Fruit fly (Drosophila melanogaster): Measurements from ENCODE around the gene Hsp68.

Hsp68 gene

DNA sequence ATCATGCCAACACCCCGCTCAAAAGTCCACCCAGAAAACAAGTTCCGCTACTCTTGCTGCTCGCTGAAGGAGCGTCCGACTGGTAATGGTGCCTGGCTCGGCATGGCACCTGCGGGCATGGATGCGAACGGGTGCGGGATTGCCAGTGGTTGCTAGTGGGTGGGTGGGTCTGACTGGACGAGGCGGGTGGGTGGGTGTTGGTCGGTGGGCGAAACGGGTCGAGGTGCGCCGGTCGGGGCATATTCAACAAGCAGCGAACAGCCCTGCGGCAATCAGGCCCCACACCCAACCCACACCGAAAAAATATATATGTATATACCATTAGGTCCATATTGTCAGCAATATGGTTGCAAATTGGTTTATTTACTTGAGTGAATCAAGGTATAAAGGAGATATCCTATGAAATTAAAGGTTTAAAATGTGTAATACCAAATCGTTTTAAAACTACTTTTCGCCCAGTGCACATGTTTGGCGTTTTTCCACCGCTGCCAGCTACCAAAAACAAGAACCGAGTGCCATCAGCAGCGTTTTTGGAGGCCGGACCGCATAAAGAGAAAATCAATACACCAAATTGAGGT is 46.4 kb downstream of the Hsp68 start (continued):
- no peak for TF ChIP-seq dac (GFP tag; optimal IDR thresholded peaks at IDR 0.05)
- TF ChIP-seq pdm3 (GFP tag; optimal IDR thresholded peaks at IDR 0.05) = peak; percentile 30
- TF ChIP-seq CG8119 (GFP tag; IDR thresholded peaks at IDR 0.05) = peak; percentile 75
- no peak for TF ChIP-seq spab (GFP tag; optimal IDR thresholded peaks at IDR 0.05)
- no peak for TF ChIP-seq CG9139 (GFP tag; optimal IDR thresholded peaks at IDR 0.05)
- no peak for TF ChIP-seq Eip75B (GFP tag; optimal IDR thresholded peaks at IDR 0.05)
- peak; percentile 48 for TF ChIP-seq acj6 (GFP tag; optimal IDR thresholded peaks at IDR 0.05)
- no peak for TF ChIP-seq fd59A (GFP tag; optimal IDR thresholded peaks at IDR 0.05)
- peak; percentile 5 for TF ChIP-seq CG10669 (GFP tag; optimal IDR thresholded peaks at IDR 0.05)
- peak; percentile 14 for TF ChIP-seq CG10631 (GFP tag; optimal IDR thresholded peaks at IDR 0.05)
- TF ChIP-seq Sox15 (GFP tag; optimal IDR thresholded peaks at IDR 0.05) = no peak
- TF ChIP-seq CG4318 (GFP tag; optimal IDR thresholded peaks at IDR 0.05) = peak; percentile 40
- TF ChIP-seq CG6808 (GFP tag; optimal IDR thresholded peaks at IDR 0.05) = no peak
- peak; percentile 26 for TF ChIP-seq Ets96B (tag; optimal IDR thresholded peaks at IDR 0.05)
- peak; percentile 2 for TF ChIP-seq CG16779 (tag; optimal IDR thresholded peaks at IDR 0.05)
- no peak for TF ChIP-seq CG11762 (GFP tag; optimal IDR thresholded peaks at IDR 0.05; ENCODE audit: insufficient read depth)
- TF ChIP-seq esn (GFP tag; optimal IDR thresholded peaks at IDR 0.05) = peak; percentile 33
- TF ChIP-seq Hr39 (GFP tag; optimal IDR thresholded peaks at IDR 0.05) = peak; percentile 53
- peak; percentile 44 for TF ChIP-seq achi (GFP tag; optimal IDR thresholded peaks at IDR 0.05)
- TF ChIP-seq Blimp-1 (GFP tag; optimal IDR thresholded peaks at IDR 0.05) = no peak
- no peak for TF ChIP-seq CG6854 (GFP tag; optimal IDR thresholded peaks at IDR 0.05)
- no peak for TF ChIP-seq vri (GFP tag; optimal IDR thresholded peaks at IDR 0.05)
- TF ChIP-seq dsx (GFP tag; optimal IDR thresholded peaks at IDR 0.05; ENCODE audit: poor library complexity, severe bottlenecking) = no peak
- no peak for TF ChIP-seq ss (GFP tag; optimal IDR thresholded peaks at IDR 0.05)
- TF ChIP-seq svp (GFP tag) = peak; percentile 73
- TF ChIP-seq Met (GFP tag; optimal IDR thresholded peaks at IDR 0.05) = peak; percentile 34
- peak; percentile 32 for TF ChIP-seq net (GFP tag; optimal IDR thresholded peaks at IDR 0.05)
- TF ChIP-seq Sox14 (GFP tag; optimal IDR thresholded peaks at IDR 0.05) = peak; percentile 25
- peak; percentile 59 for TF ChIP-seq Hr4 (GFP tag; optimal IDR thresholded peaks at IDR 0.05)
- TF ChIP-seq CG11294 (GFP tag; IDR thresholded peaks at IDR 0.05) = no peak; the same call in 1 of the 2 replicates
- peak; percentile 42 for TF ChIP-seq CG31627 (GFP tag; optimal IDR thresholded peaks at IDR 0.05)
- TF ChIP-seq fkh (GFP tag; optimal IDR thresholded peaks at IDR 0.05) = no peak

DNA sequence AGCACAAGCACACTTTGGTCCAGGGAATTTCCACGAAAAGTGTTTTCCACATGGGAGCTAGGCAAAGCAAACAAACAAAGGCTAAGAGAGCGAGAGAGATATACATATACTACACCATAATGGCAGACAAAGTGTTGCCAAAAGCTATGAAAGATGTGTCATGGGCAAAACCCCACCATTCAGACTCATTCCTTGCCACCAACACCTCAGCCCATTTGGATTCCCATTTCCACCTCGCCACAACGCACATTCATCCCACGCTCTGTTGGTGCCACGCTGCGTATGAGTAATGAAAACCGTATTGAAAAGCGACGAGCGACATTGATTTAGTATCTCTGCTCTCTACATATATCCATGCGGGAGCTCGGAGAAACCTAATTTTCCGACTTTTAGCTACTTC is 48.2 kb downstream of the Hsp68 start:
- no peak for TF ChIP-seq CG6276 (GFP tag; optimal IDR thresholded peaks at IDR 0.05)
- TF ChIP-seq CG8119 (GFP tag; IDR thresholded peaks at IDR 0.05) = no peak
- TF ChIP-seq CG8319 (GFP tag; optimal IDR thresholded peaks at IDR 0.05) = no peak
- no peak for TF ChIP-seq spab (GFP tag; optimal IDR thresholded peaks at IDR 0.05)
- no peak for TF ChIP-seq eg (GFP tag; IDR thresholded peaks at IDR 0.05)
- no peak for TF ChIP-seq net (GFP tag; optimal IDR thresholded peaks at IDR 0.05)
- no peak for TF ChIP-seq CG4318 (GFP tag; optimal IDR thresholded peaks at IDR 0.05)

DNA sequence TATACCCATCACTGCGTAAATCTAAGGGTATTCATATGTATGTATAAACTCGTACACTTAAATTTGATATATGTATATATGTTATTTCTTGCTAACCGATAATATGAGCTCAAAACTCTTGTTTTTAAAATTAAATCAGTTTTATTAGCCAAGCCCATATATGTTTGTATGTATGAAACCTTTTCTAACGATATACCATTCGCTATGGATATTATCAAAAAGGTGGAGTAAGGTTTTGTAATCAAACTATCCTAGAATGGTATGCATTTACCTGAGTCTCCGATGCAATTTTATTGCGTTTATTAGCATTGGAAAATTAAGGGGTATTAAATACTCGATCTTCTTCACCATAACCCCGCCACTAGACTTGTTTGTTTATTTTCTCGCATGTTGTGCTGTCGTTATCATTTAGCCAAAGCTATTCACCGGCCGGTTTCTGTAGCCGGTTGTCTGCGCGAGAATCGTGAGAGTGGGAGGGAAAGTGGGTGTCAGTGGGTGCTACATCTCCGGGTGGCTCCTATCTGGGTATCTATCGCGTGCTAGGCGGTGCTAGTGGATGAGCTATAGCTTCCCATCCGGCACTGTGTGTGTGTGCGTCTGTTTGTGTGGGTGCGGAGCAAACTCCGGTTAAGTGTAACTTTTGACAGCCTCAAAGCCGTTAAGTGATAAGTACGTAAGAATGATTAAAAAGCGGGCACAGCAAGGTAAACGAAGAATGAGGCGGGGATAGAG is 49.2 kb downstream of the Hsp68 start:
- TF ChIP-seq Lpt (GFP tag; optimal IDR thresholded peaks at IDR 0.05) (no peak), spab (GFP tag; optimal IDR thresholded peaks at IDR 0.05) (no peak), CG1621 (tag; optimal IDR thresholded peaks at IDR 0.05) (no peak), CG11294 (GFP tag; IDR thresholded peaks at IDR 0.05) (no peak), eg (GFP tag; IDR thresholded peaks at IDR 0.05) (0 out of 3 replicates have a peak, but pooled peaks have one; percentile 14), topi (GFP tag; optimal IDR thresholded peaks at IDR 0.05) (no peak), Eip78C (GFP tag) (peak; percentile 67), Eip93F (GFP tag; optimal IDR thresholded peaks at IDR 0.05) (no peak), CG6276 (GFP tag; optimal IDR thresholded peaks at IDR 0.05) (peak; percentile 57), CG3032 (tag; optimal IDR thresholded peaks at IDR 0.05) (no peak), salr (GFP tag; optimal IDR thresholded peaks at IDR 0.05) (peak in 1 of 2 experiments; percentile 55), Eip75B (GFP tag; optimal IDR thresholded peaks at IDR 0.05) (peak; percentile 4), Hr4 (GFP tag; optimal IDR thresholded peaks at IDR 0.05) (peak; percentile 32), CG8119 (GFP tag; IDR thresholded peaks at IDR 0.05) (no peak), CG3919 (GFP tag; optimal IDR thresholded peaks at IDR 0.05) (peak; percentile 3), Sox14 (GFP tag; optimal IDR thresholded peaks at IDR 0.05) (peak; percentile 1), CG7368 (GFP tag; optimal IDR thresholded peaks at IDR 0.05) (no peak), CG32006 (GFP tag; optimal IDR thresholded peaks at IDR 0.05) (peak; percentile 58), acj6 (GFP tag; optimal IDR thresholded peaks at IDR 0.05) (no peak), Sox102F (GFP tag; optimal IDR thresholded peaks at IDR 0.05) (no peak)

All from whole organism, prepupa.